Worm (Caenorhabditis elegans) whole organism, L4 larva: Measurements from ENCODE around the gene K01A6.6.

Experiments
- F26F4.8 ChIP-seq: fragments of 200-800 bp; sonication (Bioruptor generic); conservative IDR thresholded peaks from 2 replicates; pipeline ENCODE4 v1.3.6; 2022; ENCODE audit warnings: missing genetic modification characterization, missing compliant biosample characterization
- F37D6.2 ChIP-seq: sonication (generic microtip); optimal IDR thresholded peaks from 2 replicates; lab custom pipeline; 2016; ENCODE audit warnings: mild to moderate bottlenecking, missing genetic modification characterization, missing compliant biosample characterization
- F49E8.2 ChIP-seq: sonication (generic microtip); optimal IDR thresholded peaks from 2 replicates; lab custom pipeline; 2016; ENCODE audit warnings: missing compliant biosample characterization, mild to moderate bottlenecking, missing genetic modification characterization, borderline replicate concordance
- R02D3.7 ChIP-seq: fragments of 150-350 bp; sonication (generic microtip); optimal IDR thresholded peaks from 3 replicates; lab custom pipeline; 2014; ENCODE audit warnings: missing biosample characterization, missing genetic modification characterization
- T20F7.1 ChIP-seq: fragments of 200-800 bp; sonication (Bioruptor generic); optimal IDR thresholded peaks from 2 replicates; lab custom pipeline; 2018; ENCODE audit warnings: mild to moderate bottlenecking, missing genetic modification characterization, missing compliant biosample characterization
- Y105C5A.15 ChIP-seq: fragments of 200-800 bp; sonication (Bioruptor generic); IDR thresholded peaks from 2 replicates; pipeline ENCODE4 v1.3.6; 2022; ENCODE audit warnings: missing genetic modification characterization, missing compliant biosample characterization
- ZK546.5 ChIP-seq, 2 experiments: sonication (generic microtip); optimal IDR thresholded peaks; 2 replicates each; lab custom pipeline; 2017; ENCODE audit warnings: missing biosample characterization in 2 of 2, missing genetic modification characterization in 2 of 2
- attf-4 ChIP-seq: sonication (generic microtip); optimal IDR thresholded peaks from 3 replicates; lab custom pipeline; 2017; ENCODE audit warnings: missing biosample characterization, missing genetic modification characterization
- ceh-20 ChIP-seq: fragments of 200-800 bp; sonication (Bioruptor generic); IDR thresholded peaks from 2 replicates; pipeline ENCODE4 v1.3.6; 2022; ENCODE audit warnings: missing genetic modification reagents, missing genetic modification characterization, missing compliant biosample characterization
- ctbp-1 ChIP-seq: fragments of 200-800 bp; sonication (Bioruptor generic); IDR thresholded peaks from 2 replicates; pipeline ENCODE4 v1.3.6; 2022; ENCODE audit warnings: missing genetic modification reagents, missing genetic modification characterization, missing compliant biosample characterization
- daf-19 ChIP-seq: fragments of 200-800 bp; sonication (Bioruptor generic); conservative IDR thresholded peaks from 2 replicates; pipeline ENCODE4 v1.3.6; 2022; ENCODE audit warnings: missing genetic modification characterization, missing compliant biosample characterization
- dmd-6 ChIP-seq: fragments of 200-800 bp; sonication (Bioruptor generic); IDR thresholded peaks from 2 replicates; pipeline ENCODE4 v1.3.6; 2022; ENCODE audit warnings: missing genetic modification reagents, missing genetic modification characterization, missing compliant biosample characterization
- dmd-8 ChIP-seq: fragments of 200-800 bp; sonication (Bioruptor generic); IDR thresholded peaks from 2 replicates; pipeline ENCODE4 v1.3.6; 2022; ENCODE audit warnings: missing genetic modification characterization, missing compliant biosample characterization
- dve-1 ChIP-seq: sonication (generic microtip); optimal IDR thresholded peaks from 2 replicates; lab custom pipeline; 2017; ENCODE audit warnings: antibody characterized with exemption, mild to moderate bottlenecking, missing genetic modification characterization, missing compliant biosample characterization; ENCODE audit not compliant: insufficient read depth
- egl-27 ChIP-seq: sonication (generic microtip); optimal IDR thresholded peaks from 3 replicates; lab custom pipeline; 2017; ENCODE audit warnings: missing biosample characterization, missing genetic modification reagents, missing genetic modification characterization
- egl-43 ChIP-seq: fragments of 200-800 bp; sonication (Bioruptor generic); IDR thresholded peaks from 2 replicates; pipeline ENCODE4 v1.3.6; 2022; ENCODE audit warnings: missing genetic modification reagents, missing genetic modification characterization, missing compliant biosample characterization
- fkh-10 ChIP-seq: fragments of 150-350 bp; optimal IDR thresholded peaks from 2 replicates; lab custom pipeline; 2014; ENCODE audit warnings: missing biosample characterization, missing genetic modification reagents, missing genetic modification characterization
- fos-1 ChIP-seq: fragments of 150-350 bp; optimal IDR thresholded peaks from 2 replicates; lab custom pipeline; 2014; ENCODE audit warnings: missing biosample characterization, missing genetic modification characterization
- hlh-11 ChIP-seq: fragments of 200-800 bp; sonication (Bioruptor generic); optimal IDR thresholded peaks from 2 replicates; lab custom pipeline; 2018; ENCODE audit warnings: mild to moderate bottlenecking, missing genetic modification characterization, missing compliant biosample characterization
- hmg-1.1 ChIP-seq: fragments of 200-800 bp; sonication (Bioruptor generic); IDR thresholded peaks from 2 replicates; pipeline ENCODE4 v1.3.6; 2022; ENCODE audit warnings: missing genetic modification reagents, missing genetic modification characterization, missing compliant biosample characterization
- jun-1 ChIP-seq: fragments of 150-350 bp; optimal IDR thresholded peaks from 2 replicates; lab custom pipeline; 2014; ENCODE audit warnings: missing biosample characterization, missing genetic modification reagents, missing genetic modification characterization
- lin-1 ChIP-seq: fragments of 200-800 bp; sonication (Bioruptor generic); IDR thresholded peaks from 2 replicates; pipeline ENCODE4 v1.3.6; 2022; ENCODE audit warnings: missing genetic modification reagents, missing genetic modification characterization, missing compliant biosample characterization
- lin-13 ChIP-seq: fragments of 150-350 bp; optimal IDR thresholded peaks from 2 replicates; lab custom pipeline; 2014; ENCODE audit warnings: missing biosample characterization, missing genetic modification reagents, missing genetic modification characterization
- lin-15B ChIP-seq: fragments of 150-350 bp; sonication (generic microtip); optimal IDR thresholded peaks from 3 replicates; lab custom pipeline; 2014; ENCODE audit warnings: missing biosample characterization, missing genetic modification characterization
- madf-5 ChIP-seq, 2 experiments: fragments of 200-800 bp; sonication (Bioruptor generic); IDR thresholded peaks; 2 replicates each; pipeline ENCODE4 v1.3.6; 2022; ENCODE audit warnings: missing compliant biosample characterization in 2 of 2, missing genetic modification characterization in 2 of 2
- mdt-29 ChIP-seq: fragments of 200-800 bp; sonication (Bioruptor generic); IDR thresholded peaks from 2 replicates; pipeline ENCODE4 v1.3.6; 2022; ENCODE audit warnings: missing genetic modification reagents, missing genetic modification characterization, missing compliant biosample characterization
- mep-1 ChIP-seq: fragments of 150-350 bp; sonication (generic microtip); optimal IDR thresholded peaks from 3 replicates; lab custom pipeline; 2014; ENCODE audit warnings: missing biosample characterization, missing genetic modification characterization
- mxl-2 ChIP-seq: fragments of 200-800 bp; sonication (Bioruptor generic); conservative IDR thresholded peaks from 2 replicates; pipeline ENCODE4 v1.3.6; 2022; ENCODE audit warnings: missing genetic modification reagents, missing genetic modification characterization, missing compliant biosample characterization
- mxl-3 ChIP-seq: fragments of 200-800 bp; sonication (Bioruptor generic); optimal IDR thresholded peaks from 2 replicates; lab custom pipeline; 2018; ENCODE audit warnings: mild to moderate bottlenecking, missing genetic modification characterization, missing compliant biosample characterization
- nhr-10 ChIP-seq: fragments of 150-350 bp; optimal IDR thresholded peaks from 2 replicates; lab custom pipeline; 2014; ENCODE audit warnings: missing biosample characterization, missing genetic modification characterization
- nhr-102 ChIP-seq: sonication (generic microtip); optimal IDR thresholded peaks from 2 replicates; lab custom pipeline; 2016; ENCODE audit warnings: mild to moderate bottlenecking, missing genetic modification characterization, moderate library complexity, missing compliant biosample characterization
- nhr-111 ChIP-seq: fragments of 200-800 bp; sonication (Bioruptor generic); optimal IDR thresholded peaks from 2 replicates; lab custom pipeline; 2018; ENCODE audit warnings: mild to moderate bottlenecking, missing genetic modification characterization, missing compliant biosample characterization
- nhr-237 ChIP-seq: sonication (generic microtip); optimal IDR thresholded peaks from 2 replicates; lab custom pipeline; 2017; ENCODE audit warnings: missing biosample characterization, missing genetic modification characterization
- nhr-42 ChIP-seq: fragments of 200-800 bp; sonication (Bioruptor generic); IDR thresholded peaks from 2 replicates; pipeline ENCODE4 v1.3.6; 2022; ENCODE audit warnings: missing genetic modification characterization, missing compliant biosample characterization
- nhr-48 ChIP-seq: sonication (generic microtip); optimal IDR thresholded peaks from 2 replicates; lab custom pipeline; 2016; ENCODE audit warnings: mild to moderate bottlenecking, missing genetic modification characterization, missing compliant biosample characterization
- nhr-76 ChIP-seq: fragments of 150-350 bp; optimal IDR thresholded peaks from 2 replicates; lab custom pipeline; 2014; ENCODE audit warnings: missing biosample characterization, missing genetic modification characterization
- pha-4 ChIP-seq, 2 experiments: fragments of 150-350 bp in 1 of 2; fragments of 200-800 bp in 1 of 2; sonication (Bioruptor generic) in 1 of 2; IDR thresholded peaks in 1 of 2; optimal IDR thresholded peaks in 1 of 2; 2 replicates each; pipeline versions ENCODE4 v1.3.6 to Lab custom; 2014 to 2022; ENCODE audit warnings: missing genetic modification characterization in 2 of 2, missing genetic modification reagents in 2 of 2, missing biosample characterization in 1 of 2, missing compliant biosample characterization in 1 of 2
- saeg-2 ChIP-seq: fragments of 200-800 bp; sonication (Bioruptor generic); IDR thresholded peaks from 2 replicates; pipeline ENCODE4 v1.3.6; 2022; ENCODE audit warnings: missing genetic modification reagents, missing genetic modification characterization, missing compliant biosample characterization
- sdz-12 ChIP-seq: fragments of 200-800 bp; sonication (Bioruptor generic); optimal IDR thresholded peaks from 2 replicates; lab custom pipeline; 2018; ENCODE audit warnings: mild to moderate bottlenecking, missing genetic modification characterization, missing compliant biosample characterization
- set-16 ChIP-seq: fragments of 200-800 bp; sonication (Bioruptor generic); IDR thresholded peaks from 2 replicates; pipeline ENCODE4 v1.3.6; 2022; ENCODE audit warnings: missing genetic modification reagents, missing genetic modification characterization, missing compliant biosample characterization
- snpc-4 ChIP-seq: fragments of 150-350 bp; optimal IDR thresholded peaks from 2 replicates; lab custom pipeline; 2014; ENCODE audit warnings: missing biosample characterization, missing genetic modification characterization
- unc-62 ChIP-seq, 3 experiments: fragments of 150-350 bp in 1 of 3; sonication (generic microtip); optimal IDR thresholded peaks in 2 of 3; peaks in 1 of 3; 1 replicate in 1 of 3; 2 replicates in 2 of 3; lab custom pipeline; 2014 to 2017; ENCODE audit warnings: missing biosample characterization in 3 of 3, missing genetic modification characterization in 3 of 3, missing genetic modification reagents in 3 of 3, missing genotype in 1 of 3
- vab-7 ChIP-seq: fragments of 200-800 bp; sonication (Bioruptor generic); IDR thresholded peaks from 2 replicates; pipeline ENCODE4 v1.3.6; 2022; ENCODE audit warnings: missing genetic modification reagents, missing genetic modification characterization, missing compliant biosample characterization
- zag-1 ChIP-seq: fragments of 150-350 bp; optimal IDR thresholded peaks from 2 replicates; lab custom pipeline; 2014; ENCODE audit warnings: missing biosample characterization, missing genetic modification characterization
- zfp-2 ChIP-seq: sonication (generic microtip); optimal IDR thresholded peaks from 2 replicates; lab custom pipeline; 2016; ENCODE audit warnings: mild to moderate bottlenecking, missing genetic modification characterization, missing compliant biosample characterization
- zfp-3 ChIP-seq: fragments of 200-800 bp; sonication (Bioruptor generic); conservative IDR thresholded peaks from 2 replicates; pipeline ENCODE4 v1.3.6; 2022; ENCODE audit warnings: missing genetic modification reagents, missing genetic modification characterization, missing compliant biosample characterization

The K01A6.6 gene

ce11 chrIV:11760700-11761459, 25.8 kb downstream of the K01A6.6 start, which contains the start of gene T12A7.2:
Gene T12A7.2, minus strand, starts transcription at chrIV:11761111.
- peak; percentile 52 for TF ChIP-seq set-16 (GFP tag; lab: Robert Waterston, UW)
- peak; percentile 1 for TF ChIP-seq hlh-11 (tag; lab: Kevin White, UChicago)
- TF ChIP-seq dmd-6 (GFP tag; lab: Robert Waterston, UW), result peak; percentile 19; the same call in 1 of the 2 replicates
- TF ChIP-seq snpc-4 (tag; lab: Kevin White, UChicago), result no peak
- TF ChIP-seq nhr-76, result no peak
- TF ChIP-seq dve-1 (tag; lab: Kevin White, UChicago), result peak; percentile 24
- peak; percentile 38; the same call in 1 of the 2 replicates for TF ChIP-seq hmg-1.1
- peak; percentile 38; the same call in 1 of the 2 replicates for TF ChIP-seq pha-4 (GFP tag; IDR thresholded peaks at IDR 0.05; lab: Robert Waterston, UW)
- peak; percentile 32 for TF ChIP-seq pha-4 (tag; optimal IDR thresholded peaks at IDR 0.05; lab: Kevin White, UChicago)

DNA sequence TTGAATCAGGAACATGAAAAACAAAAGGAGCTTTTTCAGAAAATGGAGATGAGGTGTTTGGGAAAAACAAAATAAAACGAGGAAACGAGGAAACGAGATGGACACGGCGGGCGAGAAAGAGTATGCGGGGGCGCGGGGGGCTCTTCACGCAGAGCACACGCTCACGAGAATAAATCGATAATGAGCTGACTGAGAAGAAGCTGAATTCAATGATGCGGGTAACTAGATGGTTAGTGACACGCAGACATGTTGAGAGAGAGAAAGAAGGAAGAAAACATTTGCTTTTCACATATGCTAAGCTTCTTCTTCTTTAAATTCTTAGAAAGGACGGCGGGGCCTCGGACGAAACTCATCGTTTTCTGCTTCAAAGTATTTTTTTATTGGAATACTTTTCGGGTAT, 30.4 kb downstream of the K01A6.6 start:
- no peak for TF ChIP-seq T20F7.1
- no peak for TF ChIP-seq lin-1 (GFP tag; lab: Robert Waterston, UW)
- TF ChIP-seq mxl-3 (GFP tag; lab: Kevin White, UChicago), result no peak
- no peak for TF ChIP-seq sdz-12
- no peak for TF ChIP-seq zfp-3 (GFP tag; lab: Robert Waterston, UW)
- peak; percentile 14; the same call in 1 of the 2 replicates for TF ChIP-seq dmd-6 (GFP tag; lab: Robert Waterston, UW)
- no peak for TF ChIP-seq jun-1 (tag; lab: Kevin White, UChicago)
- no peak for TF ChIP-seq ZK546.5 (tag; optimal IDR thresholded peaks at IDR 0.05; lab: Kevin White, UChicago)
- TF ChIP-seq hmg-1.1, result peak; percentile 50
- TF ChIP-seq R02D3.7 (tag; lab: Kevin White, UChicago), result no peak
- no peak for TF ChIP-seq daf-19 (GFP tag; lab: Robert Waterston, UW)
- TF ChIP-seq egl-27 (tag; lab: Kevin White, UChicago), result no peak
- no peak for TF ChIP-seq lin-13 (GFP tag; lab: Kevin White, UChicago)
- TF ChIP-seq attf-4, result no peak
- no peak for TF ChIP-seq lin-15B
- TF ChIP-seq zfp-2, result no peak
- TF ChIP-seq vab-7 (GFP tag; lab: Robert Waterston, UW), result no peak
- no peak for TF ChIP-seq pha-4 (GFP tag; IDR thresholded peaks at IDR 0.05; lab: Robert Waterston, UW)
- TF ChIP-seq pha-4 (tag; optimal IDR thresholded peaks at IDR 0.05; lab: Kevin White, UChicago), result no peak
- TF ChIP-seq nhr-237, result no peak
- peak; percentile 79 for TF ChIP-seq ctbp-1
- TF ChIP-seq ceh-20, result 0 out of 2 replicates have a peak, but pooled peaks have one; percentile 49
- TF ChIP-seq Y105C5A.15 (GFP tag; lab: Robert Waterston, UW), result no peak
- no peak for TF ChIP-seq madf-5 (GFP tag; IDR thresholded peaks at IDR 0.05; lab: Robert Waterston, UW)
- TF ChIP-seq F37D6.2 (tag; lab: Kevin White, UChicago), result peak; percentile 48
- no peak for TF ChIP-seq saeg-2 (GFP tag; lab: Robert Waterston, UW)
- no peak for TF ChIP-seq mdt-29 (GFP tag; lab: Robert Waterston, UW)
- TF ChIP-seq fos-1 (tag; lab: Kevin White, UChicago), result no peak
- no peak for TF ChIP-seq mxl-2 (GFP tag; lab: Robert Waterston, UW)
- TF ChIP-seq nhr-48 (tag; lab: Kevin White, UChicago), result no peak
- TF ChIP-seq snpc-4 (tag; lab: Kevin White, UChicago), result no peak
- TF ChIP-seq mep-1 (tag; lab: Kevin White, UChicago), result peak; percentile 52
- no peak for TF ChIP-seq unc-62 (GFP tag; optimal IDR thresholded peaks at IDR 0.05 in 1 of 2; lab: Kevin White, UChicago)
- TF ChIP-seq unc-62 (tag; optimal IDR thresholded peaks at IDR 0.05; lab: Kevin White, UChicago), result no peak
- TF ChIP-seq dmd-8 (GFP tag; lab: Robert Waterston, UW), result no peak
- TF ChIP-seq egl-43 (GFP tag; lab: Robert Waterston, UW), result no peak
- no peak for TF ChIP-seq zag-1 (tag; lab: Kevin White, UChicago)
- TF ChIP-seq F26F4.8, result no peak
- peak; percentile 7 for TF ChIP-seq hlh-11 (tag; lab: Kevin White, UChicago)
- TF ChIP-seq F49E8.2, result no peak
- TF ChIP-seq nhr-42 (GFP tag; lab: Robert Waterston, UW), result no peak
- peak; percentile 88 for TF ChIP-seq fkh-10 (GFP tag; lab: Kevin White, UChicago)
- no peak for TF ChIP-seq nhr-111 (GFP tag; lab: Kevin White, UChicago)
- TF ChIP-seq nhr-102 (tag; lab: Kevin White, UChicago), result no peak
- no peak for TF ChIP-seq nhr-10
